Worm (Caenorhabditis elegans): ENCODE data around the gene C53A3.3.

Gene C53A3.3

ce11 chrV:5717237-5717935 is 38.9 kb upstream of the C53A3.3 start, which contains the start of gene rga-3 (continued):
- peak; percentile 55; the same call in 1 of the 2 replicates for TF ChIP-seq ceh-100 (GFP tag; IDR thresholded peaks at IDR 0.05)
- peak; percentile 74; the same call in 1 of the 2 replicates for TF ChIP-seq attf-6 (GFP tag; IDR thresholded peaks at IDR 0.05)
- TF ChIP-seq ceh-79 (tag; optimal IDR thresholded peaks at IDR 0.05), result no peak
- peak; percentile 95 for TF ChIP-seq snpc-3.4 (tag; optimal IDR thresholded peaks at IDR 0.05)
- peak; percentile 97 for TF ChIP-seq xnd-1 (tag; optimal IDR thresholded peaks at IDR 0.05)
- TF ChIP-seq F49E8.2 (tag; optimal IDR thresholded peaks at IDR 0.05; ENCODE audit: insufficient read depth), result peak; percentile 96
- no peak for TF ChIP-seq zim-3 (tag; optimal IDR thresholded peaks at IDR 0.05)
- peak; percentile 97 for TF ChIP-seq efl-1 (GFP tag; optimal IDR thresholded peaks at IDR 0.05)
- no peak for TF ChIP-seq F37B4.10 (GFP tag; IDR thresholded peaks at IDR 0.05)
- TF ChIP-seq C17E4.6 (GFP tag; IDR thresholded peaks at IDR 0.05), result peak; percentile 79
- TF ChIP-seq mcd-1 (GFP tag; IDR thresholded peaks at IDR 0.05), result peak; percentile 67
- peak; percentile 99 for TF ChIP-seq madf-6 (GFP tag; IDR thresholded peaks at IDR 0.05)
- peak; percentile 59 for TF ChIP-seq hrde-1 (tag; optimal IDR thresholded peaks at IDR 0.05; ENCODE audit: borderline replicate concordance)
- peak; percentile 99 for TF ChIP-seq ceh-91 (GFP tag; IDR thresholded peaks at IDR 0.05)
- no peak for TF ChIP-seq pha-4 (tag; optimal IDR thresholded peaks at IDR 0.05)
- TF ChIP-seq cebp-2 (GFP tag; IDR thresholded peaks at IDR 0.05), result no peak
- TF ChIP-seq ztf-25 (GFP tag; IDR thresholded peaks at IDR 0.05), result 0 out of 2 replicates have a peak, but pooled peaks have one; percentile 34
- no peak for TF ChIP-seq Y79H2A.3 (GFP tag; conservative IDR thresholded peaks at IDR 0.05)
- peak; percentile 97 for TF ChIP-seq madf-8 (GFP tag; conservative IDR thresholded peaks at IDR 0.05)
- TF ChIP-seq nfyb-1 (GFP tag; IDR thresholded peaks at IDR 0.05), result no peak
- peak; percentile 77 for TF ChIP-seq athp-1 (tag; optimal IDR thresholded peaks at IDR 0.05)
- 0 out of 2 replicates have a peak, but pooled peaks have one; percentile 7 for TF ChIP-seq egrh-3 (GFP tag; IDR thresholded peaks at IDR 0.05)
- TF ChIP-seq rec-8 (tag; optimal IDR thresholded peaks at IDR 0.05), result no peak
- TF ChIP-seq lsy-27 (tag; optimal IDR thresholded peaks at IDR 0.05; ENCODE audit: borderline replicate concordance, insufficient read depth), result no peak
- peak; percentile 66 for TF ChIP-seq ztf-18 (tag; optimal IDR thresholded peaks at IDR 0.05)
- TF ChIP-seq rpc-1 (optimal IDR thresholded peaks at IDR 0.05), result no peak
- TF ChIP-seq rpc-1 (tag; optimal IDR thresholded peaks at IDR 0.05), result peak; percentile 15
- TF ChIP-seq F33H1.4 (GFP tag; IDR thresholded peaks at IDR 0.05), result peak; percentile 97
- peak; percentile 82 for TF ChIP-seq snpc-1.1 (tag; optimal IDR thresholded peaks at IDR 0.05; ENCODE audit: insufficient read depth)
- TF ChIP-seq aptf-2 (GFP tag; conservative IDR thresholded peaks at IDR 0.05), result no peak
- TF ChIP-seq ama-1 (optimal IDR thresholded peaks at IDR 0.05), result no peak
- TF ChIP-seq ama-1 (GFP tag; optimal IDR thresholded peaks at IDR 0.05), result peak in 1 of 2 experiments; percentile 10

ce11 chrV:5722093-5722492 is 34.2 kb upstream of the C53A3.3 start:
- TF ChIP-seq F33H1.4 (GFP tag; IDR thresholded peaks at IDR 0.05) (peak; percentile 33; the same call in 1 of the 2 replicates), attf-5 (GFP tag; optimal IDR thresholded peaks at IDR 0.05) (no peak), pbrm-1 (GFP tag; IDR thresholded peaks at IDR 0.05) (0 out of 2 replicates have a peak, but pooled peaks have one; percentile 18), B0336.3 (GFP tag; IDR thresholded peaks at IDR 0.05) (peak; percentile 29; the same call in 1 of the 2 replicates), ama-1 (optimal IDR thresholded peaks at IDR 0.05) (no peak), ama-1 (GFP tag; optimal IDR thresholded peaks at IDR 0.05) (no peak), rec-8 (tag; optimal IDR thresholded peaks at IDR 0.05) (no peak), xnd-1 (tag; optimal IDR thresholded peaks at IDR 0.05) (peak; percentile 34), ceh-91 (GFP tag; IDR thresholded peaks at IDR 0.05) (no peak), attf-6 (GFP tag; IDR thresholded peaks at IDR 0.05) (0 out of 2 replicates have a peak, but pooled peaks have one; percentile 19), ceh-58 (GFP tag; IDR thresholded peaks at IDR 0.05) (0 out of 2 replicates have a peak, but pooled peaks have one; percentile 19), efl-1 (GFP tag; optimal IDR thresholded peaks at IDR 0.05) (peak; percentile 34), hrde-1 (tag; optimal IDR thresholded peaks at IDR 0.05; ENCODE audit: borderline replicate concordance) (peak; percentile 37), lsl-1 (GFP tag; optimal IDR thresholded peaks at IDR 0.05) (peak; percentile 53), hmg-1.2 (GFP tag; IDR thresholded peaks at IDR 0.05) (0 out of 2 replicates have a peak, but pooled peaks have one; percentile 18), him-1 (tag; optimal IDR thresholded peaks at IDR 0.05) (peak; percentile 54), madf-6 (GFP tag; IDR thresholded peaks at IDR 0.05) (peak; percentile 65; the same call in 1 of the 2 replicates)

All from whole organism, young adult.